Worm (Caenorhabditis elegans) whole organism, L4 larva: Measurements from ENCODE around the gene ostb-1.

Experiments used
- F49E8.2 ChIP-seq: sonication (generic microtip); optimal IDR thresholded peaks from 2 replicates; lab custom pipeline; 2016; ENCODE audit warnings: missing compliant biosample characterization, mild to moderate bottlenecking, missing genetic modification characterization, borderline replicate concordance
- nhr-77 ChIP-seq: fragments of 150-350 bp; optimal IDR thresholded peaks from 2 replicates; lab custom pipeline; 2014; ENCODE audit warnings: missing biosample characterization, missing genetic modification characterization
- zfp-2 ChIP-seq: sonication (generic microtip); optimal IDR thresholded peaks from 2 replicates; lab custom pipeline; 2016; ENCODE audit warnings: mild to moderate bottlenecking, missing genetic modification characterization, missing compliant biosample characterization

ce11 chrII:7888759-7889158 is 24.5 kb downstream of the ostb-1 start:
- TF ChIP-seq F49E8.2 (tag; lab: Kevin White, UChicago) (no peak), nhr-77 (tag; lab: Kevin White, UChicago) (peak; percentile 19), zfp-2 (tag; lab: Kevin White, UChicago) (no peak)
